Worm (Caenorhabditis elegans): ENCODE data around the gene paf-2.

ce11 chrX:4268396-4268795 is 29.1 kb downstream of the paf-2 start:
- TF ChIP-seq cnd-1 (tag; optimal IDR thresholded peaks at IDR 0.05) (no peak), unc-62 (GFP tag; optimal IDR thresholded peaks at IDR 0.05) (no peak), nhr-28 (tag; optimal IDR thresholded peaks at IDR 0.05) (no peak), ztf-11 (tag; optimal IDR thresholded peaks at IDR 0.05) (no peak), snpc-4 (tag; optimal IDR thresholded peaks at IDR 0.05) (no peak), flh-1 (GFP tag; optimal IDR thresholded peaks at IDR 0.05) (no peak), M03D4.4 (tag; optimal IDR thresholded peaks at IDR 0.05) (no peak)

Data from whole organism, mixed stage, embryonic.